Worm (Caenorhabditis elegans): Measurements from ENCODE around the gene C31E10.11.

Gene C31E10.11

DNA sequence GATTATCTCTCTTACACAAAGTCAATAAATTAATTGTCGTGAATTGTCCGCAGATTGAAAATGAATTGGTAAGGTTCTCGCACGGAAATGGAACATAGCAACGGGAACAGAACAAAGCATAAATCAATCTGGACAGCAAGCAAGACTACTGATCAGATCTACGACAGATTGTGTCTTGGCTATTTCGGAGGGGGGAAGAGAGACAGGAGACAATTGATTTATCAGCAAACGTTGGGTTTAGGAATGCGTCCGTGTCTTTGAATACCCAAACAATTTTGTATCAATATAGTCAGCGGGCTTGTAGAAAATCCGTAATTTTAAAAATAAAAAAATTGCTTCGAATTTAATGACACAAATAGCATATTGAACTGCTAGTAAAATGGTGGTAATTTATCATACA is 49.3 kb downstream of the C31E10.11 start:
- peak; percentile 55 for TF ChIP-seq ham-2 (GFP tag; optimal IDR thresholded peaks at IDR 0.05)
- peak; percentile 34 for TF ChIP-seq elt-1 (tag; optimal IDR thresholded peaks at IDR 0.05; ENCODE audit: borderline replicate concordance, insufficient read depth)
- no peak for TF ChIP-seq flh-1 (GFP tag; optimal IDR thresholded peaks at IDR 0.05)
- TF ChIP-seq unc-62 (GFP tag; optimal IDR thresholded peaks at IDR 0.05) = peak; percentile 90
- no peak for TF ChIP-seq cnd-1 (tag; optimal IDR thresholded peaks at IDR 0.05)
